Fruit fly (Drosophila melanogaster) whole organism, embryonic: ENCODE measurements around the gene TTLL15.

Experiments
- Ada2b ChIP-seq: fragments of 200-800 bp; sonication (Bioruptor generic); IDR thresholded peaks from 2 replicates; pipeline ENCODE4 v1.3.6; 2022; ENCODE audit warnings: missing biosample characterization, missing genetic modification characterization
- BEAF-32 ChIP-seq: fragments of 200-800 bp; sonication (Bioruptor generic); optimal IDR thresholded peaks from 3 replicates; lab custom pipeline; 2017; ENCODE audit warnings: missing biosample characterization, missing genetic modification characterization, mild to moderate bottlenecking, moderate library complexity, missing genetic modification reagents
- CG10274 ChIP-seq: fragments of 200-800 bp; sonication (Bioruptor generic); optimal IDR thresholded peaks from 3 replicates; lab custom pipeline; 2017; ENCODE audit warnings: missing biosample characterization, mild to moderate bottlenecking, missing genetic modification characterization
- CG10431 ChIP-seq: fragments of 200-800 bp; sonication (Bioruptor generic); optimal IDR thresholded peaks from 3 replicates; lab custom pipeline; 2018; ENCODE audit warnings: missing biosample characterization, mild to moderate bottlenecking, missing genetic modification characterization
- CG11695 ChIP-seq: fragments of 200-800 bp; sonication (Bioruptor generic); IDR thresholded peaks from 3 replicates; pipeline ENCODE4 v1.3.6; 2022; ENCODE audit warnings: missing biosample characterization, missing genetic modification characterization
- CG12071 ChIP-seq: fragments of 200-800 bp; sonication (Bioruptor generic); optimal IDR thresholded peaks from 3 replicates; lab custom pipeline; 2018; ENCODE audit warnings: missing biosample characterization, mild to moderate bottlenecking, missing genetic modification characterization
- CG12236 ChIP-seq: fragments of 200-800 bp; sonication (Bioruptor generic); optimal IDR thresholded peaks from 2 replicates; lab custom pipeline; 2016; ENCODE audit warnings: missing biosample characterization, missing genetic modification characterization
- CG12391 ChIP-seq: fragments of 200-800 bp; sonication (Bioruptor generic); optimal IDR thresholded peaks from 3 replicates; lab custom pipeline; 2018; ENCODE audit warnings: missing biosample characterization, mild to moderate bottlenecking, missing genetic modification characterization, moderate library complexity
- CG14014 ChIP-seq: fragments of 200-800 bp; sonication (Bioruptor generic); IDR thresholded peaks from 2 replicates; pipeline ENCODE4 v1.3.6; 2022; ENCODE audit warnings: missing biosample characterization, missing genetic modification characterization
- CG14050 ChIP-seq: fragments of 200-800 bp; sonication (Bioruptor generic); IDR thresholded peaks from 3 replicates; pipeline ENCODE4 v1.3.6; 2022; ENCODE audit warnings: missing biosample characterization, missing genetic modification characterization
- CG14710 ChIP-seq: fragments of 200-800 bp; sonication (Bioruptor generic); optimal IDR thresholded peaks from 3 replicates; lab custom pipeline; 2019; ENCODE audit warnings: missing biosample characterization, mild to moderate bottlenecking, missing genetic modification characterization, moderate library complexity
- CG17359 ChIP-seq: fragments of 200-800 bp; sonication (Bioruptor generic); optimal IDR thresholded peaks from 3 replicates; lab custom pipeline; 2018; ENCODE audit warnings: missing biosample characterization, mild to moderate bottlenecking, missing genetic modification characterization, moderate library complexity
- CG17612 ChIP-seq: fragments of 200-800 bp; sonication (Bioruptor generic); IDR thresholded peaks from 2 replicates; pipeline ENCODE4 v1.3.6; 2022; ENCODE audit warnings: missing biosample characterization, missing genetic modification characterization
- CG17829 ChIP-seq: fragments of 200-800 bp; optimal IDR thresholded peaks from 2 replicates; lab custom pipeline; 2019; ENCODE audit warnings: missing biosample characterization, mild to moderate bottlenecking, missing genetic modification characterization, moderate library complexity
- CG2202 ChIP-seq: fragments of 200-800 bp; sonication (Bioruptor generic); optimal IDR thresholded peaks from 2 replicates; lab custom pipeline; 2018; ENCODE audit warnings: missing biosample characterization, mild to moderate bottlenecking, missing genetic modification characterization
- CG30431 ChIP-seq: fragments of 200-800 bp; sonication (Bioruptor generic); optimal IDR thresholded peaks from 2 replicates; lab custom pipeline; 2017; ENCODE audit warnings: missing biosample characterization, missing genetic modification characterization
- CG31365 ChIP-seq: fragments of 200-800 bp; sonication (Bioruptor generic); optimal IDR thresholded peaks from 2 replicates; lab custom pipeline; 2018; ENCODE audit warnings: missing biosample characterization, mild to moderate bottlenecking, missing genetic modification characterization
- CG3163 ChIP-seq: fragments of 200-800 bp; sonication (Bioruptor generic); optimal IDR thresholded peaks from 3 replicates; lab custom pipeline; 2016; ENCODE audit warnings: missing biosample characterization, missing genetic modification characterization
- CG32767 ChIP-seq: fragments of 200-800 bp; sonication (Bioruptor generic); IDR thresholded peaks from 2 replicates; pipeline ENCODE4 v1.3.6; 2022; ENCODE audit warnings: missing biosample characterization, missing genetic modification characterization
- CG34422 ChIP-seq: fragments of 200-800 bp; sonication (Bioruptor generic); IDR thresholded peaks from 3 replicates; pipeline ENCODE4 v1.3.6; 2022; ENCODE audit warnings: missing biosample characterization, missing genetic modification characterization
- CG42726 ChIP-seq: fragments of 200-800 bp; sonication (Bioruptor generic); IDR thresholded peaks from 2 replicates; pipeline ENCODE4 v1.3.6; 2022; ENCODE audit warnings: missing biosample characterization, missing genetic modification characterization; ENCODE audit not compliant: partially characterized antibody
- CG7839 ChIP-seq: fragments of 200-800 bp; sonication (Bioruptor generic); optimal IDR thresholded peaks from 3 replicates; lab custom pipeline; 2018; ENCODE audit warnings: missing biosample characterization, mild to moderate bottlenecking, missing genetic modification characterization, moderate library complexity
- CG8359 ChIP-seq: fragments of 200-800 bp; sonication (Bioruptor generic); optimal IDR thresholded peaks from 2 replicates; lab custom pipeline; 2017; ENCODE audit warnings: missing biosample characterization, mild to moderate bottlenecking, missing genetic modification characterization, borderline replicate concordance
- CG9932 ChIP-seq: fragments of 200-800 bp; sonication (Bioruptor generic); IDR thresholded peaks from 2 replicates; pipeline ENCODE4 v1.3.6; 2022; ENCODE audit warnings: missing biosample characterization, missing genetic modification characterization
- Doc2 ChIP-seq: fragments of 200-800 bp; sonication (Bioruptor generic); IDR thresholded peaks from 2 replicates; pipeline ENCODE4 v1.3.6; 2022; ENCODE audit warnings: missing biosample characterization, missing genetic modification characterization
- Ets65A ChIP-seq: fragments of 200-800 bp; sonication (Bioruptor generic); peaks from one replicate; lab custom pipeline; 2016; ENCODE audit warnings: missing biosample characterization, missing genetic modification characterization
- Ets97D ChIP-seq: fragments of 200-800 bp; sonication (Bioruptor generic); optimal IDR thresholded peaks from 3 replicates; lab custom pipeline; 2016; ENCODE audit warnings: missing biosample characterization, missing genetic modification characterization
- Hr39 ChIP-seq: fragments of >200 bp; optimal IDR thresholded peaks from 2 replicates; lab custom pipeline; 2017
- Hsf ChIP-seq: fragments of 200-800 bp; sonication (Bioruptor generic); optimal IDR thresholded peaks from 3 replicates; lab custom pipeline; 2016; ENCODE audit warnings: missing biosample characterization, missing genetic modification characterization
- Mad ChIP-seq: fragments of 200-800 bp; sonication (Bioruptor generic); optimal IDR thresholded peaks from 2 replicates; lab custom pipeline; 2016; ENCODE audit warnings: missing biosample characterization, missing genetic modification characterization
- Med ChIP-seq: fragments of 200-800 bp; sonication (Bioruptor generic); peaks from one replicate; lab custom pipeline; 2016; ENCODE audit warnings: missing biosample characterization, missing genetic modification characterization, mild to moderate bottlenecking, inconsistent platforms, moderate library complexity
- Nf-YB ChIP-seq: fragments of 200-800 bp; sonication (Bioruptor generic); optimal IDR thresholded peaks from 3 replicates; lab custom pipeline; 2019; ENCODE audit warnings: missing biosample characterization, mild to moderate bottlenecking, missing genetic modification characterization, moderate library complexity
- PHDP ChIP-seq: fragments of 200-800 bp; sonication (Bioruptor generic); optimal IDR thresholded peaks from 3 replicates; lab custom pipeline; 2018; ENCODE audit warnings: missing biosample characterization, mild to moderate bottlenecking, missing genetic modification characterization, moderate library complexity
- Tbp ChIP-seq: fragments of >200 bp; optimal IDR thresholded peaks from 2 replicates; lab custom pipeline; 2018; ENCODE audit warnings: missing biosample characterization, missing genetic modification characterization
- Xbp1 ChIP-seq: fragments of 200-800 bp; sonication (Bioruptor generic); optimal IDR thresholded peaks from 3 replicates; lab custom pipeline; 2016; ENCODE audit warnings: missing biosample characterization, mild to moderate bottlenecking, missing genetic modification characterization
- aop ChIP-seq: fragments of 200-800 bp; sonication (Bioruptor generic); IDR thresholded peaks from 2 replicates; pipeline ENCODE4 v1.3.6; 2022; ENCODE audit warnings: missing biosample characterization, missing genetic modification characterization
- ato ChIP-seq: fragments of 200-800 bp; sonication (Bioruptor generic); IDR thresholded peaks from 2 replicates; pipeline ENCODE4 v1.3.6; 2022; ENCODE audit warnings: missing biosample characterization, missing genetic modification characterization; ENCODE audit not compliant: partially characterized antibody
- btn ChIP-seq: fragments of 200-800 bp; sonication (Bioruptor generic); optimal IDR thresholded peaks from 2 replicates; lab custom pipeline; 2016; ENCODE audit warnings: missing biosample characterization, missing genetic modification characterization
- caup ChIP-seq: fragments of 200-800 bp; sonication (Bioruptor generic); optimal IDR thresholded peaks from 3 replicates; lab custom pipeline; 2017; ENCODE audit warnings: missing biosample characterization, mild to moderate bottlenecking, missing genetic modification characterization, moderate library complexity; ENCODE audit not compliant: severe bottlenecking
- crc ChIP-seq: fragments of 200-800 bp; sonication (Bioruptor generic); optimal IDR thresholded peaks from 2 replicates; lab custom pipeline; 2016; ENCODE audit warnings: missing biosample characterization, missing genetic modification characterization
- crp ChIP-seq, 2 experiments: fragments of 200-800 bp; sonication (Bioruptor generic); optimal IDR thresholded peaks; 2 replicates in 1 of 2; 3 replicates in 1 of 2; lab custom pipeline; 2017; ENCODE audit warnings: missing biosample characterization in 2 of 2, missing genetic modification characterization in 2 of 2, mild to moderate bottlenecking in 1 of 2, moderate library complexity in 1 of 2
- ems ChIP-seq: fragments of 200-800 bp; sonication (Bioruptor generic); optimal IDR thresholded peaks from 3 replicates; lab custom pipeline; 2016; ENCODE audit warnings: missing biosample characterization, missing genetic modification characterization
- fd96Cb ChIP-seq: fragments of 200-800 bp; sonication (Bioruptor generic); optimal IDR thresholded peaks from 2 replicates; lab custom pipeline; 2018; ENCODE audit warnings: missing biosample characterization, mild to moderate bottlenecking, missing genetic modification characterization, moderate library complexity
- ftz-f1 ChIP-seq: fragments of 200-800 bp; sonication (Bioruptor generic); optimal IDR thresholded peaks from 2 replicates; lab custom pipeline; 2016; ENCODE audit warnings: missing biosample characterization, missing genetic modification characterization
- gcm ChIP-seq: fragments of 200-800 bp; sonication (Bioruptor generic); optimal IDR thresholded peaks from 2 replicates; lab custom pipeline; 2019; ENCODE audit warnings: missing biosample characterization, mild to moderate bottlenecking, missing genetic modification characterization, moderate library complexity
- nerfin-2 ChIP-seq: fragments of 200-800 bp; sonication (Bioruptor generic); IDR thresholded peaks from 2 replicates; pipeline ENCODE4 v1.3.6; 2022; ENCODE audit warnings: missing biosample characterization, missing genetic modification characterization; ENCODE audit not compliant: partially characterized antibody
- sc ChIP-seq, 3 experiments: fragments of >200 bp in 2 of 3; fragments of 200-800 bp in 1 of 3; sonication (Bioruptor generic) in 1 of 3; optimal IDR thresholded peaks; 2 replicates in 2 of 3; 3 replicates in 1 of 3; lab custom pipeline; 2017; ENCODE audit warnings: mild to moderate bottlenecking in 1 of 3, missing biosample characterization in 1 of 3, missing genetic modification characterization in 1 of 3, missing genetic modification reagents in 1 of 3
- sr ChIP-seq: fragments of 200-800 bp; sonication (Bioruptor generic); IDR thresholded peaks from 3 replicates; pipeline ENCODE4 v1.3.6; 2022; ENCODE audit warnings: missing biosample characterization, missing genetic modification characterization
- usp ChIP-seq: fragments of >200 bp; optimal IDR thresholded peaks from 2 replicates; lab custom pipeline; 2017; ENCODE audit warnings: missing biosample characterization, missing genetic modification characterization
- zen ChIP-seq: fragments of 200-800 bp; sonication (Bioruptor generic); optimal IDR thresholded peaks from 3 replicates; lab custom pipeline; 2018; ENCODE audit warnings: missing biosample characterization, mild to moderate bottlenecking, missing genetic modification characterization, moderate library complexity

The TTLL15 gene

DNA sequence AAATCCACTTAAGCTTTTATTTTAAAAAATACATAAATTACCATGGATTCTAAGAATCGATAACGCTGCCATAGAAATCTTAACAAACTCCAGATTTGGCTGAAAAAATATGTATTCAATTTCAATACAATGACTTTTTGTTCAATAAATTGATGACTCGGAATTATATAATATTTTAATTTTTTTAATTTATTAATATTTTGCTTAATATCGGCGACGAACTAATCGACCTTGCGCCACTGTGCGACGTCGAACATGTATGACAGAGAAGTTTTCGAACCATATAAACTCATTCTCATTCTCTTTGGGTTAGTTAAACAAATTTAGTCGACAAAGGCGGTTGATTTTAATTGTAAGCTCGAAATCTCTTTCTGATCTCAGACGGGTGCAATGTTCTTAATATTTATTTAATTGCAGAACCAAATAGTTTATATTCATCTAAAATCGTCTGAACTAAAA, 34.5 kb downstream of the TTLL15 start, which contains the start of gene CG42394 (continued):
- peak; percentile 40 for TF ChIP-seq Ets97D (GFP tag; lab: Kevin White, UChicago)
- peak; percentile 98 for TF ChIP-seq CG7839 (tag; lab: Kevin White, UChicago)
- peak; percentile 93 for TF ChIP-seq CG34422 (GFP tag; lab: Robert Waterston, UW)
- peak; percentile 8 for TF ChIP-seq btn (GFP tag; lab: Kevin White, UChicago)
- TF ChIP-seq crp (GFP tag; optimal IDR thresholded peaks at IDR 0.05; lab: Kevin White, UChicago): peak in 1 of 2 experiments; percentile 51
- TF ChIP-seq CG12236 (GFP tag; lab: Kevin White, UChicago): peak; percentile 49
- TF ChIP-seq CG31365 (tag; lab: Kevin White, UChicago): peak; percentile 40
- peak; percentile 94 for TF ChIP-seq gcm (GFP tag; lab: Kevin White, UChicago)
- TF ChIP-seq CG10431 (GFP tag; lab: Kevin White, UChicago): peak; percentile 79
- peak; percentile 65 for TF ChIP-seq Ets65A
- no peak for TF ChIP-seq sc (optimal IDR thresholded peaks at IDR 0.05; lab: Kevin White, UChicago)
- peak; percentile 94 for TF ChIP-seq sc (GFP tag; optimal IDR thresholded peaks at IDR 0.05; lab: Kevin White, UChicago)
- peak; percentile 97 for TF ChIP-seq zen (tag; lab: Kevin White, UChicago)
- TF ChIP-seq CG3163 (GFP tag; lab: Kevin White, UChicago): peak; percentile 50
- peak; percentile 95 for TF ChIP-seq PHDP (tag; lab: Kevin White, UChicago)
- TF ChIP-seq CG10274: peak; percentile 78
- peak; percentile 95 for TF ChIP-seq CG14014 (GFP tag; lab: Robert Waterston, UW)
- no peak for TF ChIP-seq Hr39 (lab: Kevin White, UChicago)
- no peak for TF ChIP-seq Tbp
- no peak for TF ChIP-seq ftz-f1
- peak; percentile 54 for TF ChIP-seq crc (GFP tag; lab: Kevin White, UChicago)
- TF ChIP-seq usp: no peak
- TF ChIP-seq nerfin-2 (GFP tag; lab: Robert Waterston, UW): peak; percentile 39
- TF ChIP-seq CG42726 (GFP tag; lab: Robert Waterston, UW): peak; percentile 58; the same call in 1 of the 2 replicates
- TF ChIP-seq ato (GFP tag; lab: Robert Waterston, UW): no peak
- peak; percentile 75 for TF ChIP-seq Mad (GFP tag; lab: Kevin White, UChicago)
- TF ChIP-seq CG9932 (GFP tag; lab: Robert Waterston, UW): peak; percentile 88
- TF ChIP-seq Med (GFP tag; lab: Kevin White, UChicago): peak; percentile 88
- peak; percentile 89 for TF ChIP-seq ems (GFP tag; lab: Kevin White, UChicago)
- TF ChIP-seq BEAF-32: no peak
- peak; percentile 95 for TF ChIP-seq Ada2b
- TF ChIP-seq CG17612 (GFP tag; lab: Robert Waterston, UW): peak; percentile 81
- peak; percentile 97 for TF ChIP-seq CG11695
- peak; percentile 92 for TF ChIP-seq CG14050 (GFP tag; lab: Robert Waterston, UW)
- TF ChIP-seq CG8359 (GFP tag; lab: Kevin White, UChicago): peak; percentile 93
- TF ChIP-seq CG32767 (GFP tag; lab: Robert Waterston, UW): peak; percentile 89
- TF ChIP-seq CG12071 (GFP tag; lab: Kevin White, UChicago): peak; percentile 75
- TF ChIP-seq CG12391 (tag; lab: Kevin White, UChicago): peak; percentile 97
- TF ChIP-seq Xbp1 (GFP tag; lab: Kevin White, UChicago): peak; percentile 91
- TF ChIP-seq caup (GFP tag; lab: Kevin White, UChicago): peak; percentile 95
- peak; percentile 90 for TF ChIP-seq CG30431
- peak; percentile 70; the same call in 1 of the 3 replicates for TF ChIP-seq sr
- TF ChIP-seq CG17359 (tag; lab: Kevin White, UChicago): peak; percentile 96
- peak; percentile 97 for TF ChIP-seq fd96Cb (tag; lab: Kevin White, UChicago)
- peak; percentile 90 for TF ChIP-seq CG2202 (tag; lab: Kevin White, UChicago)
- peak; percentile 84 for TF ChIP-seq Hsf (GFP tag; lab: Kevin White, UChicago)
- TF ChIP-seq CG14710 (tag; lab: Kevin White, UChicago): peak; percentile 97
- TF ChIP-seq aop: peak; percentile 72
- TF ChIP-seq Nf-YB (GFP tag; lab: Kevin White, UChicago): peak; percentile 85
- no peak for TF ChIP-seq Doc2 (GFP tag; lab: Robert Waterston, UW)
- TF ChIP-seq CG17829 (tag; lab: Kevin White, UChicago): peak; percentile 98
